Worm (Caenorhabditis elegans) whole organism, L1 larva: Measurements from ENCODE around the gene F44G3.7.
A peak's percentile ranks its signal among the peaks of the same experiment; 100 is the strongest.

Source experiments
- F16B12.6 ChIP-seq: fragments of 150-350 bp; optimal IDR thresholded peaks from 2 replicates; lab custom pipeline; 2014; ENCODE audit warnings: missing biosample characterization, missing genetic modification characterization
- Y116A8C.19 ChIP-seq: sonication (generic microtip); optimal IDR thresholded peaks from 2 replicates; lab custom pipeline; 2016; ENCODE audit warnings: missing compliant biosample characterization, missing genetic modification characterization, borderline replicate concordance
- aha-1 ChIP-seq: fragments of 150-350 bp; optimal IDR thresholded peaks from 2 replicates; lab custom pipeline; 2014; ENCODE audit warnings: missing biosample characterization, missing genetic modification characterization
- alr-1 ChIP-seq: fragments of 200-800 bp; sonication (Bioruptor generic); optimal IDR thresholded peaks from 2 replicates; lab custom pipeline; 2018; ENCODE audit warnings: borderline replicate concordance, mild to moderate bottlenecking, missing genetic modification characterization, missing compliant biosample characterization
- ama-1 ChIP-seq: fragments of 150-350 bp; optimal IDR thresholded peaks from 2 replicates; lab custom pipeline; 2014
- ceh-8 ChIP-seq: fragments of 200-800 bp; sonication (Bioruptor generic); optimal IDR thresholded peaks from 2 replicates; lab custom pipeline; 2018; ENCODE audit warnings: mild to moderate bottlenecking, missing genetic modification characterization, moderate library complexity, missing compliant biosample characterization
- ceh-82 ChIP-seq, 3 experiments: fragments of 150-350 bp in 1 of 3; sonication (generic microtip) in 2 of 3; optimal IDR thresholded peaks; 2 replicates each; lab custom pipeline; 2014 to 2017; ENCODE audit warnings: missing biosample characterization in 3 of 3, missing genetic modification characterization in 3 of 3
- ceh-88 ChIP-seq: fragments of 200-800 bp; sonication (Bioruptor generic); IDR thresholded peaks from 2 replicates; pipeline ENCODE4 v1.3.6; 2022; ENCODE audit warnings: missing genetic modification characterization, missing compliant biosample characterization
- dpl-1 ChIP-seq, 3 experiments: fragments of 150-350 bp in 2 of 3; sonication (generic microtip) in 1 of 3; optimal IDR thresholded peaks; 2 replicates each; lab custom pipeline; 2014 to 2017; ENCODE audit warnings: missing biosample characterization in 3 of 3, missing genetic modification characterization in 3 of 3, missing genetic modification reagents in 3 of 3
- efl-3 ChIP-seq: fragments of 200-800 bp; sonication (Bioruptor generic); optimal IDR thresholded peaks from 2 replicates; lab custom pipeline; 2018; ENCODE audit warnings: mild to moderate bottlenecking, missing genetic modification characterization, missing compliant biosample characterization
- egl-13 ChIP-seq: sonication (generic microtip); optimal IDR thresholded peaks from 2 replicates; lab custom pipeline; 2016; ENCODE audit warnings: missing genotype, missing genetic modification reagents, missing genetic modification characterization, missing compliant biosample characterization
- egl-27 ChIP-seq, 2 experiments: fragments of 150-350 bp in 1 of 2; sonication (generic microtip); optimal IDR thresholded peaks; 3 replicates each; lab custom pipeline; 2017 to 2018; ENCODE audit warnings: missing biosample characterization in 2 of 2, missing genetic modification characterization in 2 of 2, missing genetic modification reagents in 2 of 2
- elt-2 ChIP-seq: sonication (generic microtip); optimal IDR thresholded peaks from 2 replicates; lab custom pipeline; 2016; ENCODE audit warnings: missing genetic modification characterization, mild to moderate bottlenecking, inconsistent platforms, missing compliant biosample characterization, missing genetic modification reagents
- hlh-17 ChIP-seq: fragments of 200-800 bp; sonication (Bioruptor generic); optimal IDR thresholded peaks from 2 replicates; lab custom pipeline; 2018; ENCODE audit warnings: missing genetic modification characterization, mild to moderate bottlenecking, missing compliant biosample characterization, moderate library complexity, borderline replicate concordance
- hlh-4 ChIP-seq: sonication (generic microtip); optimal IDR thresholded peaks from 2 replicates; lab custom pipeline; 2016; ENCODE audit warnings: mild to moderate bottlenecking, missing genetic modification characterization, missing compliant biosample characterization
- hpl-2 ChIP-seq: fragments of 150-350 bp; optimal IDR thresholded peaks from 2 replicates; lab custom pipeline; 2014; ENCODE audit warnings: missing biosample characterization, missing genetic modification reagents, missing genetic modification characterization
- isw-1 ChIP-seq: fragments of 200-800 bp; sonication (Bioruptor generic); IDR thresholded peaks from 2 replicates; pipeline ENCODE4 v1.3.6; 2022; ENCODE audit warnings: missing genetic modification characterization, missing compliant biosample characterization
- lsy-2 ChIP-seq, 2 experiments: fragments of 150-350 bp; optimal IDR thresholded peaks; 2 replicates each; lab custom pipeline; 2014; ENCODE audit warnings: missing biosample characterization in 2 of 2, missing genetic modification characterization in 2 of 2
- mab-9 ChIP-seq: fragments of 200-800 bp; sonication (Bioruptor generic); IDR thresholded peaks from 2 replicates; pipeline ENCODE4 v1.3.6; 2022; ENCODE audit warnings: missing genetic modification reagents, missing genetic modification characterization, missing compliant biosample characterization
- mdl-1 ChIP-seq, 2 experiments: fragments of 150-350 bp; optimal IDR thresholded peaks; 2 replicates each; lab custom pipeline; 2014 to 2017; ENCODE audit warnings: missing biosample characterization in 2 of 2, missing genetic modification characterization in 2 of 2, inconsistent platforms in 1 of 2
- mep-1 ChIP-seq: fragments of 150-350 bp; optimal IDR thresholded peaks from 2 replicates; lab custom pipeline; 2014; ENCODE audit warnings: missing biosample characterization, missing genetic modification characterization
- nhr-11 ChIP-seq: fragments of 150-350 bp; optimal IDR thresholded peaks from 2 replicates; lab custom pipeline; 2014; ENCODE audit warnings: missing biosample characterization, missing genetic modification characterization
- nhr-12 ChIP-seq: sonication (generic microtip); optimal IDR thresholded peaks from 2 replicates; lab custom pipeline; 2017; ENCODE audit warnings: missing biosample characterization, missing genetic modification characterization
- nhr-237 ChIP-seq: fragments of 150-350 bp; optimal IDR thresholded peaks from 2 replicates; lab custom pipeline; 2014; ENCODE audit warnings: missing biosample characterization, missing genetic modification characterization
- nhr-28 ChIP-seq: fragments of 150-350 bp; optimal IDR thresholded peaks from 2 replicates; lab custom pipeline; 2014; ENCODE audit warnings: missing biosample characterization, missing genetic modification characterization
- nhr-47 ChIP-seq: sonication (generic microtip); optimal IDR thresholded peaks from 2 replicates; lab custom pipeline; 2016; ENCODE audit warnings: mild to moderate bottlenecking, missing genetic modification characterization, moderate library complexity, missing compliant biosample characterization
- nhr-77 ChIP-seq: fragments of 150-350 bp; optimal IDR thresholded peaks from 2 replicates; lab custom pipeline; 2014; ENCODE audit warnings: missing biosample characterization, missing genetic modification characterization
- nhr-84 ChIP-seq: sonication (generic microtip); optimal IDR thresholded peaks from 2 replicates; lab custom pipeline; 2017; ENCODE audit warnings: missing biosample characterization, missing genetic modification characterization
- nhr-90 ChIP-seq: sonication (generic microtip); optimal IDR thresholded peaks from 2 replicates; lab custom pipeline; 2016; ENCODE audit warnings: mild to moderate bottlenecking, missing genetic modification characterization, missing compliant biosample characterization; ENCODE audit not compliant: poor library complexity
- pax-3 ChIP-seq: fragments of 200-800 bp; sonication (Bioruptor generic); optimal IDR thresholded peaks from 2 replicates; lab custom pipeline; 2018; ENCODE audit warnings: mild to moderate bottlenecking, missing genetic modification characterization, moderate library complexity, missing compliant biosample characterization
- sptf-1 ChIP-seq: fragments of 150-350 bp; optimal IDR thresholded peaks from 2 replicates; lab custom pipeline; 2014; ENCODE audit warnings: missing biosample characterization, missing genetic modification characterization
- swsn-7 ChIP-seq: sonication (generic microtip); optimal IDR thresholded peaks from 2 replicates; lab custom pipeline; 2016; ENCODE audit warnings: missing genetic modification characterization, missing compliant biosample characterization
- tbx-2 ChIP-seq: sonication (generic microtip); optimal IDR thresholded peaks from 2 replicates; lab custom pipeline; 2016; ENCODE audit warnings: missing genetic modification characterization, missing compliant biosample characterization
- unc-62 ChIP-seq: fragments of 150-350 bp; optimal IDR thresholded peaks from 2 replicates; lab custom pipeline; 2014; ENCODE audit warnings: missing biosample characterization, missing genetic modification reagents, missing genetic modification characterization
- unc-86 ChIP-seq: sonication (generic microtip); optimal IDR thresholded peaks from 2 replicates; lab custom pipeline; 2016; ENCODE audit warnings: missing genetic modification characterization, missing compliant biosample characterization
- vab-15 ChIP-seq: sonication (generic microtip); optimal IDR thresholded peaks from 2 replicates; lab custom pipeline; 2017; ENCODE audit warnings: missing genotype, mild to moderate bottlenecking, missing genetic modification characterization, missing compliant biosample characterization
- zip-4 ChIP-seq: fragments of 200-800 bp; sonication (Bioruptor generic); optimal IDR thresholded peaks from 2 replicates; lab custom pipeline; 2018; ENCODE audit warnings: mild to moderate bottlenecking, missing genetic modification characterization, moderate library complexity, missing compliant biosample characterization
- ztf-4 ChIP-seq: fragments of 150-350 bp; optimal IDR thresholded peaks from 2 replicates; lab custom pipeline; 2014; ENCODE audit warnings: missing biosample characterization, missing genetic modification characterization

F44G3.7 gene

DNA sequence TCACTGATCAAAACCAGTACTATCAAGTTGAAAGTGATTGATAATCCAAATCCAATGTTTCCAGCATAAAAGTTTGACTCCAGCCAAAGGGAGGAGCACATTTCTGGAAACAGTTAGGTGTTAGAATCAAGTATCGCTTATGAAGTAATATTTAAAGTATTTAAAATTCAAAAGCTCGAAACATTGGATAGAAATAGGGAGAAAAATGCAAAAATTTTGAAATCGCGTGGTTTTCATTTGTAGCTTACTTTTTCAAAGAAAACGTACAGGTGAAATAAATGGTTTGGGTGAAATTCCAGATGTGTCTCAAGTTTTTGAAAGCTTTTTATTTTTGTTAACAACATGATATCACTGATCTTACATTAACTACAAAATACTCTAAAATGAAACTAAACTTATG lies 32.1 kb upstream of the F44G3.7 start, which contains the start of gene str-111:
Gene str-111, minus strand, starts transcription at position 101 of the 400 bp plus-strand sequence.
- TF ChIP-seq lsy-2 (tag; optimal IDR thresholded peaks at IDR 0.05; lab: Kevin White, UChicago): no peak
- TF ChIP-seq hlh-4 (tag; lab: Kevin White, UChicago): peak; percentile 65

DNA sequence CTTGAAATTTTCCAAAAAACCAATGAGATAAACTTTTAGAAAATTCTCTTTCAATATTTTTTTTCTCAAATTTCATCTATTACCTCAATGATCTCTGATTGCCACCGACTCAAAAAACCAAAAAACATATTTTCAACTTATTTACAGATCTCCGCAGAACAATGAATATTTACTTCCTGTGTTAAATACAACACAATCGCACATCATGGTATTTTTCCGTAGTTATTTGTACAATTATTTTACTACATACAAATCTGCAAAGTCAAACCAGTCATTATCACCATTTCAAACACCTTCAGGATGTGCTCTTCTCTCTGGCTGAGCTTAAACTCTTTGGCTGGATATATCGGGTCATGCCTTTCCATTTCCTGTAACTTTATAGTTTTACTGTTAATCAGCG lies 29.0 kb upstream of the F44G3.7 start, which contains the start of gene str-108:
Gene str-108, plus strand, starts transcription at position 301 of the 400 bp plus-strand sequence.
- TF ChIP-seq nhr-90 (tag; lab: Kevin White, UChicago) (no peak), mdl-1 (tag; optimal IDR thresholded peaks at IDR 0.05; lab: Kevin White, UChicago) (no peak), alr-1 (tag; lab: Kevin White, UChicago) (no peak), ztf-4 (tag; lab: Kevin White, UChicago) (no peak), nhr-12 (tag; lab: Kevin White, UChicago) (no peak), lsy-2 (tag; optimal IDR thresholded peaks at IDR 0.05; lab: Kevin White, UChicago) (no peak), aha-1 (tag; lab: Kevin White, UChicago) (no peak), ceh-82 (tag; optimal IDR thresholded peaks at IDR 0.05; lab: Kevin White, UChicago) (no peak), tbx-2 (tag; lab: Kevin White, UChicago) (no peak), dpl-1 (GFP tag; optimal IDR thresholded peaks at IDR 0.05; lab: Kevin White, UChicago) (no peak), sptf-1 (no peak), elt-2 (tag; lab: Kevin White, UChicago) (no peak), ama-1 (lab: Kevin White, UChicago) (no peak), swsn-7 (tag; lab: Kevin White, UChicago) (no peak), F16B12.6 (tag; lab: Kevin White, UChicago) (no peak), unc-86 (tag; lab: Kevin White, UChicago) (no peak), efl-3 (GFP tag; lab: Kevin White, UChicago) (no peak), nhr-28 (no peak), unc-62 (GFP tag; lab: Kevin White, UChicago) (no peak)

- TF ChIP-seq isw-1 (GFP tag; lab: Robert Waterston, UW): no peak
These were observed 26.8 kb upstream of the F44G3.7 start, which contains the start of gene F10A3.12 for ce11 chrV:16163719-16164118. Gene F10A3.12 (plus strand): TSS chrV:16164019.

ce11 chrV:16162124-16162735 lies 25.3 kb upstream of the F44G3.7 start, which contains the start of the genes str-109 and F10A3.11:
Gene str-109 (minus strand): TSS chrV:16162224.
Gene F10A3.11 (plus strand): TSS chrV:16162685.
- TF ChIP-seq Y116A8C.19 (tag; lab: Kevin White, UChicago) (no peak), nhr-47 (tag; lab: Kevin White, UChicago) (no peak), hlh-17 (GFP tag; lab: Kevin White, UChicago) (no peak), nhr-77 (tag; lab: Kevin White, UChicago) (no peak), ceh-8 (no peak), nhr-84 (tag; lab: Kevin White, UChicago) (no peak), nhr-90 (tag; lab: Kevin White, UChicago) (no peak), nhr-12 (tag; lab: Kevin White, UChicago) (no peak), hpl-2 (GFP tag; lab: Kevin White, UChicago) (no peak), pax-3 (tag; lab: Kevin White, UChicago) (no peak), nhr-237 (tag; lab: Kevin White, UChicago) (no peak), vab-15 (tag; lab: Kevin White, UChicago) (no peak), egl-27 (tag; optimal IDR thresholded peaks at IDR 0.05; lab: Kevin White, UChicago) (no peak), ceh-88 (GFP tag; lab: Robert Waterston, UW) (no peak), egl-13 (tag; lab: Kevin White, UChicago) (no peak), zip-4 (GFP tag; lab: Kevin White, UChicago) (no peak), mab-9 (no peak), nhr-11 (tag; lab: Kevin White, UChicago) (no peak), mep-1 (tag; lab: Kevin White, UChicago) (no peak), mdl-1 (tag; optimal IDR thresholded peaks at IDR 0.05; lab: Kevin White, UChicago) (no peak)
